Fruit fly (Drosophila melanogaster) whole organism, wandering third instar larva: ENCODE results near the gene CG13113.

Source experiments
- Abd-B ChIP-seq: fragments of >200 bp; optimal IDR thresholded peaks from 2 replicates; lab custom pipeline; 2017; ENCODE audit warnings: missing biosample characterization, missing genetic modification characterization
- CG32264 ChIP-seq: fragments of 200-800 bp; sonication (Bioruptor generic); optimal IDR thresholded peaks from 2 replicates; lab custom pipeline; 2016; ENCODE audit warnings: missing biosample characterization, missing genetic modification characterization
- CG9705 ChIP-seq: fragments of 200-800 bp; sonication (Bioruptor generic); optimal IDR thresholded peaks from 2 replicates; lab custom pipeline; 2018; ENCODE audit warnings: missing biosample characterization, mild to moderate bottlenecking, missing genetic modification characterization
- CrebA ChIP-seq: fragments of 200-800 bp; sonication (Bioruptor generic); optimal IDR thresholded peaks from 2 replicates; lab custom pipeline; 2016; ENCODE audit warnings: missing biosample characterization, mild to moderate bottlenecking, missing genetic modification characterization, borderline replicate concordance
- Dfd ChIP-seq: fragments of >200 bp; optimal IDR thresholded peaks from 2 replicates; lab custom pipeline; 2017; ENCODE audit warnings: missing biosample characterization, missing genetic modification characterization
- Dif ChIP-seq: fragments of 200-275, 200-300 bp; sonication (Bioruptor generic); optimal IDR thresholded peaks from 2 replicates; lab custom pipeline; 2018; ENCODE audit warnings: missing biosample characterization, missing genetic modification characterization; ENCODE audit not compliant: partially characterized antibody
- GATAd ChIP-seq: sonication (Bioruptor generic); optimal IDR thresholded peaks from 2 replicates; lab custom pipeline; 2016; ENCODE audit warnings: missing biosample characterization, missing genetic modification characterization
- HLH106 ChIP-seq: fragments of 200-800 bp; optimal IDR thresholded peaks from 3 replicates; lab custom pipeline; 2019; ENCODE audit warnings: missing biosample characterization, mild to moderate bottlenecking, missing genetic modification characterization, moderate library complexity
- Hnf4 ChIP-seq: fragments of 200-800 bp; sonication (Bioruptor generic); optimal IDR thresholded peaks from 2 replicates; lab custom pipeline; 2016; ENCODE audit warnings: missing biosample characterization, mild to moderate bottlenecking, missing genetic modification characterization
- Hr78 ChIP-seq: fragments of >200 bp; optimal IDR thresholded peaks from 2 replicates; lab custom pipeline; 2017; ENCODE audit warnings: missing biosample characterization, missing genetic modification characterization
- Hr83 ChIP-seq: fragments of 200-300 bp; sonication (Bioruptor generic); optimal IDR thresholded peaks from 2 replicates; lab custom pipeline; 2016; ENCODE audit warnings: missing biosample characterization, mild to moderate bottlenecking, missing genetic modification characterization, moderate library complexity; ENCODE audit not compliant: poor library complexity, severe bottlenecking
- Jra ChIP-seq: sonication (Bioruptor generic); optimal IDR thresholded peaks from 2 replicates; lab custom pipeline; 2016; ENCODE audit warnings: missing biosample characterization, missing genetic modification characterization
- Mio ChIP-seq: sonication (Bioruptor generic); optimal IDR thresholded peaks from 2 replicates; lab custom pipeline; 2016; ENCODE audit warnings: missing biosample characterization, missing genetic modification characterization
- N ChIP-seq: fragments of >200 bp; optimal IDR thresholded peaks from 2 replicates; lab custom pipeline; 2018; ENCODE audit warnings: missing biosample characterization, missing external identifiers, missing genetic modification characterization
- OdsH ChIP-seq: fragments of 200-800 bp; sonication (Bioruptor generic); optimal IDR thresholded peaks from 2 replicates; lab custom pipeline; 2016; ENCODE audit warnings: missing biosample characterization, mild to moderate bottlenecking, missing genetic modification characterization
- Rel ChIP-seq, 2 experiments: fragments of 200-800 bp; sonication (Bioruptor generic) in 1 of 2; optimal IDR thresholded peaks; 2 replicates in 1 of 2; 3 replicates in 1 of 2; lab custom pipeline; 2016 to 2019; ENCODE audit warnings: mild to moderate bottlenecking in 2 of 2, missing biosample characterization in 2 of 2, missing genetic modification characterization in 2 of 2, moderate library complexity in 1 of 2
- Sp1 ChIP-seq: fragments of 200-800 bp; sonication (Bioruptor generic); optimal IDR thresholded peaks from 3 replicates; lab custom pipeline; 2019; ENCODE audit warnings: missing biosample characterization, mild to moderate bottlenecking, missing genetic modification characterization, moderate library complexity
- Vsx2 ChIP-seq: fragments of 200-300, 225-300 bp; sonication (Bioruptor generic); optimal IDR thresholded peaks from 2 replicates; lab custom pipeline; 2018; ENCODE audit warnings: missing biosample characterization, missing genetic modification characterization; ENCODE audit not compliant: partially characterized antibody
- br ChIP-seq: fragments of 200-800 bp; sonication (Bioruptor generic); optimal IDR thresholded peaks from 2 replicates; lab custom pipeline; 2016; ENCODE audit warnings: missing biosample characterization, missing genetic modification characterization
- brk ChIP-seq: fragments of 200-800 bp; sonication (Bioruptor generic); optimal IDR thresholded peaks from 2 replicates; lab custom pipeline; 2016; ENCODE audit warnings: missing biosample characterization, mild to moderate bottlenecking, missing genetic modification characterization
- dl ChIP-seq, 2 experiments: fragments of 175-275, 200-275 bp in 1 of 2; fragments of 200-275 bp in 1 of 2; sonication (Bioruptor generic); optimal IDR thresholded peaks; lab custom pipeline; 2018; ENCODE audit warnings: mild to moderate bottlenecking in 2 of 2, missing biosample characterization in 2 of 2, missing genetic modification characterization in 2 of 2, moderate library complexity in 2 of 2; ENCODE audit not compliant: partially characterized antibody in 2 of 2, insufficient read depth in 1 of 2
- dmrt93B ChIP-seq: fragments of 200-800 bp; sonication (Bioruptor generic); optimal IDR thresholded peaks from 2 replicates; lab custom pipeline; 2018; ENCODE audit warnings: missing biosample characterization, mild to moderate bottlenecking, missing genetic modification characterization
- dsf ChIP-seq: sonication (Bioruptor generic); optimal IDR thresholded peaks from 2 replicates; lab custom pipeline; 2016; ENCODE audit warnings: missing biosample characterization, missing genetic modification characterization, borderline replicate concordance
- ey ChIP-seq: fragments of 200-800 bp; sonication (Bioruptor generic); optimal IDR thresholded peaks from 2 replicates; lab custom pipeline; 2016; ENCODE audit warnings: missing biosample characterization, missing genetic modification characterization
- foxo ChIP-seq, 2 experiments: fragments of 200-800 bp; sonication (Bioruptor generic); optimal IDR thresholded peaks; 2 replicates in 1 of 2; 3 replicates in 1 of 2; lab custom pipeline; 2016 to 2017; ENCODE audit warnings: missing biosample characterization in 2 of 2, missing genetic modification characterization in 2 of 2
- fru ChIP-seq: fragments of 200-800 bp; sonication (Bioruptor generic); optimal IDR thresholded peaks from 3 replicates; lab custom pipeline; 2016; ENCODE audit warnings: missing biosample characterization, mild to moderate bottlenecking, missing genetic modification characterization
- h ChIP-seq: fragments of 200-800 bp; sonication (Bioruptor generic); optimal IDR thresholded peaks from 3 replicates; lab custom pipeline; 2016; ENCODE audit warnings: missing biosample characterization, mild to moderate bottlenecking, missing genetic modification characterization
- jim ChIP-seq: fragments of 175-275, 200-325 bp; sonication (Bioruptor generic); optimal IDR thresholded peaks from 2 replicates; lab custom pipeline; 2016; ENCODE audit warnings: missing biosample characterization, mild to moderate bottlenecking, missing genetic modification characterization
- lola ChIP-seq: fragments of >200 bp; optimal IDR thresholded peaks from 2 replicates; lab custom pipeline; 2017; ENCODE audit warnings: missing biosample characterization, missing genetic modification characterization
- pan ChIP-seq: fragments of >200 bp; optimal IDR thresholded peaks from 2 replicates; lab custom pipeline; 2017
- psq ChIP-seq: fragments of 200-800 bp; sonication (Bioruptor generic); optimal IDR thresholded peaks from 3 replicates; lab custom pipeline; 2017; ENCODE audit warnings: missing biosample characterization, mild to moderate bottlenecking, missing genetic modification characterization, moderate library complexity
- rgr ChIP-seq: fragments of 200-800 bp; sonication (Bioruptor generic); optimal IDR thresholded peaks from 3 replicates; lab custom pipeline; 2016; ENCODE audit warnings: missing biosample characterization, mild to moderate bottlenecking, missing genetic modification characterization
- sage ChIP-seq: fragments of 200-800 bp; sonication (Bioruptor generic); optimal IDR thresholded peaks from 2 replicates; lab custom pipeline; 2016; ENCODE audit warnings: missing biosample characterization, mild to moderate bottlenecking, missing genetic modification characterization
- sv ChIP-seq: fragments of 200-800 bp; sonication (Bioruptor generic); optimal IDR thresholded peaks from 3 replicates; lab custom pipeline; 2016; ENCODE audit warnings: missing biosample characterization, missing genetic modification characterization
- tai ChIP-seq: sonication (Bioruptor generic); optimal IDR thresholded peaks from 2 replicates; lab custom pipeline; 2016; ENCODE audit warnings: missing biosample characterization, missing genetic modification characterization
- usp ChIP-seq: fragments of >200 bp; optimal IDR thresholded peaks from 2 replicates; lab custom pipeline; 2017; ENCODE audit warnings: missing biosample characterization, missing genetic modification characterization
- woc ChIP-seq: sonication (Bioruptor generic); optimal IDR thresholded peaks from 2 replicates; lab custom pipeline; 2016; ENCODE audit warnings: missing biosample characterization, mild to moderate bottlenecking, missing genetic modification characterization

Gene CG13113

dm6 chr2L:9496378-9497284 is 47.3 kb upstream of the CG13113 start:
- TF ChIP-seq usp (no peak), Dfd (GFP tag; lab: Kevin White, UChicago) (no peak), psq (peak; percentile 64), lola (GFP tag; lab: Kevin White, UChicago) (no peak), CG9705 (GFP tag; lab: Kevin White, UChicago) (no peak), N (GFP tag; lab: Kevin White, UChicago) (no peak), CG32264 (GFP tag; lab: Kevin White, UChicago) (peak; percentile 29), dl (GFP tag; optimal IDR thresholded peaks at IDR 0.05; lab: Kevin White, UChicago; ENCODE audit: insufficient read depth in 1 of 2, partially characterized antibody in 2 of 2) (peak; percentile 29 to 64), Hnf4 (peak; percentile 58), woc (GFP tag; lab: Kevin White, UChicago) (peak; percentile 42), GATAd (GFP tag; lab: Kevin White, UChicago) (no peak), Hr78 (GFP tag; lab: Kevin White, UChicago) (no peak), sv (GFP tag; lab: Kevin White, UChicago) (no peak), Hr83 (GFP tag; lab: Kevin White, UChicago) (peak; percentile 71), Jra (GFP tag; lab: Kevin White, UChicago) (peak; percentile 8), CrebA (GFP tag; lab: Kevin White, UChicago) (no peak), Vsx2 (peak; percentile 61), Rel (GFP tag; optimal IDR thresholded peaks at IDR 0.05; lab: Kevin White, UChicago) (no peak), Rel (tag; optimal IDR thresholded peaks at IDR 0.05; lab: Kevin White, UChicago) (peak; percentile 80), ey (GFP tag; lab: Kevin White, UChicago) (peak; percentile 28), dmrt93B (GFP tag; lab: Kevin White, UChicago) (peak; percentile 11), HLH106 (peak; percentile 42), sage (no peak), Mio (GFP tag; lab: Kevin White, UChicago) (no peak), br (GFP tag; lab: Kevin White, UChicago) (peak; percentile 1), OdsH (no peak), foxo (GFP tag; optimal IDR thresholded peaks at IDR 0.05; lab: Kevin White, UChicago) (peak in 1 of 2 experiments; percentile 62), Abd-B (GFP tag; lab: Kevin White, UChicago) (no peak), fru (GFP tag; lab: Kevin White, UChicago) (peak; percentile 57), Sp1 (GFP tag; lab: Kevin White, UChicago) (peak; percentile 27), rgr (GFP tag; lab: Kevin White, UChicago) (peak; percentile 64), tai (GFP tag; lab: Kevin White, UChicago) (no peak), dsf (GFP tag; lab: Kevin White, UChicago) (no peak), brk (GFP tag; lab: Kevin White, UChicago) (no peak), h (peak; percentile 41), jim (no peak), pan (lab: Kevin White, UChicago) (no peak), Dif (GFP tag; lab: Kevin White, UChicago) (peak; percentile 77)
- TF ChIP-seq, all 38 proteins: peak for 19

- TF ChIP-seq psq (peak; percentile 42), brk (GFP tag; lab: Kevin White, UChicago) (no peak), jim (no peak), Rel (GFP tag; optimal IDR thresholded peaks at IDR 0.05; lab: Kevin White, UChicago) (no peak), Rel (tag; optimal IDR thresholded peaks at IDR 0.05; lab: Kevin White, UChicago) (peak; percentile 25), Abd-B (GFP tag; lab: Kevin White, UChicago) (no peak), ey (GFP tag; lab: Kevin White, UChicago) (no peak)
Measured at dm6 chr2L:9497285-9497660, 46.7 kb upstream of the CG13113 start.
